Worm (Caenorhabditis elegans) whole organism, L4 larva: ENCODE results near the gene snf-6.
A peak's percentile ranks its signal among the peaks of the same experiment; 100 is the strongest.

Experiments used
- T26A8.4 ChIP-seq: fragments of 200-800 bp; sonication (Bioruptor generic); IDR thresholded peaks from 2 replicates; pipeline ENCODE4 v1.3.6; 2022; ENCODE audit warnings: missing genetic modification characterization, missing compliant biosample characterization
- aha-1 ChIP-seq: fragments of 150-350 bp; peaks from one replicate; lab custom pipeline; 2014; ENCODE audit warnings: missing biosample characterization, missing genetic modification characterization
- ceh-20 ChIP-seq: fragments of 200-800 bp; sonication (Bioruptor generic); IDR thresholded peaks from 2 replicates; pipeline ENCODE4 v1.3.6; 2022; ENCODE audit warnings: missing genetic modification reagents, missing genetic modification characterization, missing compliant biosample characterization
- ceh-44 ChIP-seq: fragments of 200-800 bp; sonication (Bioruptor generic); IDR thresholded peaks from 2 replicates; pipeline ENCODE4 v1.3.6; 2022; ENCODE audit warnings: missing genetic modification reagents, missing genetic modification characterization, missing compliant biosample characterization
- dve-1 ChIP-seq: sonication (generic microtip); optimal IDR thresholded peaks from 2 replicates; lab custom pipeline; 2017; ENCODE audit warnings: antibody characterized with exemption, mild to moderate bottlenecking, missing genetic modification characterization, missing compliant biosample characterization; ENCODE audit not compliant: insufficient read depth
- egl-43 ChIP-seq: fragments of 200-800 bp; sonication (Bioruptor generic); IDR thresholded peaks from 2 replicates; pipeline ENCODE4 v1.3.6; 2022; ENCODE audit warnings: missing genetic modification reagents, missing genetic modification characterization, missing compliant biosample characterization
- hlh-11 ChIP-seq: fragments of 200-800 bp; sonication (Bioruptor generic); optimal IDR thresholded peaks from 2 replicates; lab custom pipeline; 2018; ENCODE audit warnings: mild to moderate bottlenecking, missing genetic modification characterization, missing compliant biosample characterization
- jun-1 ChIP-seq: fragments of 150-350 bp; optimal IDR thresholded peaks from 2 replicates; lab custom pipeline; 2014; ENCODE audit warnings: missing biosample characterization, missing genetic modification reagents, missing genetic modification characterization
- lin-1 ChIP-seq: fragments of 200-800 bp; sonication (Bioruptor generic); IDR thresholded peaks from 2 replicates; pipeline ENCODE4 v1.3.6; 2022; ENCODE audit warnings: missing genetic modification reagents, missing genetic modification characterization, missing compliant biosample characterization
- nhr-28 ChIP-seq: fragments of 150-350 bp; optimal IDR thresholded peaks from 2 replicates; lab custom pipeline; 2014; ENCODE audit warnings: missing biosample characterization, missing genetic modification characterization
- tag-97 ChIP-seq: fragments of 200-800 bp; sonication (Bioruptor generic); IDR thresholded peaks from 2 replicates; pipeline ENCODE4 v1.3.6; 2022; ENCODE audit warnings: missing genetic modification characterization, missing compliant biosample characterization
- tra-1 ChIP-seq: fragments of 200-800 bp; sonication (Bioruptor generic); IDR thresholded peaks from 2 replicates; pipeline ENCODE4 v1.3.6; 2022; ENCODE audit warnings: missing genetic modification reagents, missing genetic modification characterization, missing compliant biosample characterization
- vab-7 ChIP-seq: fragments of 200-800 bp; sonication (Bioruptor generic); IDR thresholded peaks from 2 replicates; pipeline ENCODE4 v1.3.6; 2022; ENCODE audit warnings: missing genetic modification reagents, missing genetic modification characterization, missing compliant biosample characterization

The snf-6 gene

ce11 chrIII:1495230-1495629 lies 37.4 kb downstream of the snf-6 start, which contains the start of gene Y82E9BR.19:
Gene Y82E9BR.19 (minus strand): TSS chrIII:1495330.
- TF ChIP-seq nhr-28 (tag; lab: Kevin White, UChicago) (no peak), aha-1 (tag; lab: Kevin White, UChicago) (peak; percentile 73), ceh-44 (GFP tag; lab: Robert Waterston, UW) (no peak), hlh-11 (tag; lab: Kevin White, UChicago) (no peak), dve-1 (tag; lab: Kevin White, UChicago) (no peak), T26A8.4 (GFP tag; lab: Robert Waterston, UW) (no peak), vab-7 (no peak)

DNA sequence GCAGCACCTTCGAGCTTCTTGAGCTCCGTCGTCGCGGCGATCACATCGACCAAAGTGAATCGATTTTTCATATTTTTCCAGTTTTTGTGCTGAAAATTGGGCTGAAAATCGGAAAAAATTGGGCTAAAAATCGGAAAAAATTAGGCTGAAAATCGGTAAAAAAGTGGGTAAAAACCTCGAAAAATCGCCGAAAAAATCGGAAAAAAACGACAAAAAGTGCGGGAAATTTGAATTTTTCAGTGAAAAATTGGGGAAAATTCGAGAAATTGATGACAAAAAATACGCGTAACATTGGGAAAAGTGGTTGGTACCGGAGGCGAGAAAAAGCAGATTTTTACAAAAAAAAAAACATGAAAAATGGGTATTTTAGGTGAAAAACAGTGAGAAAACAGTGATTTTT lies 49.2 kb downstream of the snf-6 start, which contains the start of gene Y82E9BR.18:
Gene Y82E9BR.18, minus strand, starts transcription at position 101 of the 400 bp plus-strand sequence.
- TF ChIP-seq lin-1 (GFP tag; lab: Robert Waterston, UW) (no peak), egl-43 (GFP tag; lab: Robert Waterston, UW) (no peak), vab-7 (no peak), tag-97 (GFP tag; lab: Robert Waterston, UW) (no peak), ceh-20 (GFP tag; lab: Robert Waterston, UW) (no peak), tra-1 (GFP tag; lab: Robert Waterston, UW) (no peak), jun-1 (tag; lab: Kevin White, UChicago) (no peak)
